Fruit fly (Drosophila melanogaster) whole organism, wandering third instar larva: ENCODE measurements around the gene TfAP-2.

Source experiments
- CG9705 ChIP-seq: fragments of 200-800 bp; sonication (Bioruptor generic); optimal IDR thresholded peaks from 2 replicates; lab custom pipeline; 2018; ENCODE audit warnings: missing biosample characterization, mild to moderate bottlenecking, missing genetic modification characterization
- br ChIP-seq: fragments of 200-800 bp; sonication (Bioruptor generic); optimal IDR thresholded peaks from 2 replicates; lab custom pipeline; 2016; ENCODE audit warnings: missing biosample characterization, missing genetic modification characterization

DNA sequence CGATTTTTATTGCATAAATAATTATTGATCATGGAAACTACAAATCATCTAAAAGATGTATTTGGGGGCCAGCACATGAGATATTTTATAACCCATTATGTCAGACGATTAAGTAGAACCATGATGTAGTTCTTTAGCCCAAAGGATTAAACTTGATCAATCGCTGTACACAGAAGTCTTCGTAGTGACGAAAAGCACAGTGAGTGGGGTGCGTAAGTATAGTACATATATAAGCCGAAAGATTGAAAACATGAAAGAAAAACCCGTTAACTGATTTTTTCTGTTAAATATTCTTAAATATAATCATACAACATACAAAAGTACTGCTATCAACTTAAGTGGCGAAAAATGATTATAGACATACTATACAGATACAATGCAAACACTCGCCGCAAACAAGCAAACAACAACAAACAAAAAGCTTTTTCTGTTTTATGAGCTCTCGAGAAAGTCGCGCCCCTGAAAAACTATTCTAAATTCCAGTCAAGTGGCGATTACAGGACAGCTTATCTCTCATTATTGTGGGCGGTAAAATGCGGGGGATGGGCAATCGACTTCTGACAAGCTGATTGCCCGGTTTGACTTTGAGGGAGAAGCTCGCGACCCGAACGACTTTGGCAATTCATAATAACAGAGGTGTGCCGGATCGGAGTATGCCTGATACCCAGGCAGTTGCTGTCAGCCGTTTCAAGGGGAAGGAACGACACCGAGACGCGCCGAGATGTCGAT lies 49.8 kb downstream of the TfAP-2 start, which contains the start of gene CG32444:
- TF ChIP-seq CG9705 (GFP tag; lab: Kevin White, UChicago) (no peak), br (no peak)
